Worm (Caenorhabditis elegans) whole organism, mixed stage, embryonic: Measurements from ENCODE around the gene C31B8.1.

Experiments used
- blmp-1 ChIP-seq: fragments of 150-350 bp; optimal IDR thresholded peaks from 2 replicates; lab custom pipeline; 2014; ENCODE audit warnings: missing biosample characterization, missing genetic modification characterization
- ceh-43 ChIP-seq: fragments of 200-800 bp; sonication (Bioruptor generic); optimal IDR thresholded peaks from 2 replicates; lab custom pipeline; 2018; ENCODE audit warnings: mild to moderate bottlenecking, missing genetic modification characterization, moderate library complexity, missing compliant biosample characterization
- elt-3 ChIP-seq: fragments of 150-350 bp; optimal IDR thresholded peaks from 2 replicates; lab custom pipeline; 2014; ENCODE audit warnings: missing biosample characterization, missing genetic modification characterization
- lsy-2 ChIP-seq: fragments of 150-350 bp; optimal IDR thresholded peaks from 2 replicates; lab custom pipeline; 2014; ENCODE audit warnings: missing biosample characterization, missing genetic modification characterization
- nhr-12 ChIP-seq: fragments of 150-350 bp; optimal IDR thresholded peaks from 2 replicates; lab custom pipeline; 2014; ENCODE audit warnings: missing biosample characterization, missing genetic modification characterization
- zip-8 ChIP-seq: fragments of 150-350 bp; optimal IDR thresholded peaks from 2 replicates; lab custom pipeline; 2014; ENCODE audit warnings: missing biosample characterization, missing genetic modification characterization
- ztf-11 ChIP-seq: fragments of 150-350 bp; optimal IDR thresholded peaks from 2 replicates; lab custom pipeline; 2014; ENCODE audit warnings: missing biosample characterization, missing genetic modification characterization

- TF ChIP-seq blmp-1 (tag; lab: Kevin White, UChicago) (no peak), lsy-2 (no peak), elt-3 (tag; lab: Kevin White, UChicago) (no peak), ceh-43 (no peak), nhr-12 (no peak), zip-8 (tag; lab: Kevin White, UChicago) (no peak), ztf-11 (no peak)
Observed at ce11 chrV:2971307-2971999, 40.1 kb downstream of the C31B8.1 start, which contains the start of gene srw-129.
